Fruit fly (Drosophila melanogaster) whole organism, adult: ENCODE data around the gene CG5346.

Experiments
- CG11617 ChIP-seq: fragments of 200-800 bp; sonication (Bioruptor generic); optimal IDR thresholded peaks from 2 replicates; lab custom pipeline; 2017; ENCODE audit warnings: mild to moderate bottlenecking, missing biosample characterization, missing genetic modification reagents, missing genetic modification characterization
- CG5204 ChIP-seq: fragments of 200-800 bp; sonication (Bioruptor generic); optimal IDR thresholded peaks from 2 replicates; lab custom pipeline; 2016; ENCODE audit warnings: missing biosample characterization, missing genetic modification characterization
- CG7045 ChIP-seq: fragments of 200-800 bp; sonication (Bioruptor generic); optimal IDR thresholded peaks from 2 replicates; lab custom pipeline; 2017; ENCODE audit warnings: missing biosample characterization, mild to moderate bottlenecking, missing genetic modification characterization
- CG7101 ChIP-seq: fragments of 200-800 bp; sonication (Bioruptor generic); optimal IDR thresholded peaks from 2 replicates; lab custom pipeline; 2018; ENCODE audit warnings: missing biosample characterization, mild to moderate bottlenecking, missing genetic modification characterization, moderate library complexity
- Clk ChIP-seq: fragments of 200-800 bp; sonication (Bioruptor generic); optimal IDR thresholded peaks from 2 replicates; lab custom pipeline; 2017; ENCODE audit warnings: missing biosample characterization, missing genetic modification characterization
- Hr96 ChIP-seq: fragments of 200-800 bp; sonication (Bioruptor generic); optimal IDR thresholded peaks from 2 replicates; lab custom pipeline; 2016; ENCODE audit warnings: missing biosample characterization, missing genetic modification characterization
- Mnt ChIP-seq: fragments of 200-800 bp; sonication (Bioruptor generic); optimal IDR thresholded peaks from 2 replicates; lab custom pipeline; 2016; ENCODE audit warnings: missing biosample characterization, mild to moderate bottlenecking, missing genetic modification characterization
- bab1 ChIP-seq: fragments of 200-800 bp; sonication (Bioruptor generic); optimal IDR thresholded peaks from 3 replicates; lab custom pipeline; 2019; ENCODE audit warnings: missing biosample characterization, mild to moderate bottlenecking, missing genetic modification characterization, moderate library complexity
- cic ChIP-seq: fragments of 200-800 bp; sonication (Bioruptor generic); optimal IDR thresholded peaks from 2 replicates; lab custom pipeline; 2017; ENCODE audit warnings: missing biosample characterization, mild to moderate bottlenecking, missing genetic modification characterization, moderate library complexity
- kay ChIP-seq: fragments of 200-800 bp; sonication (Bioruptor generic); peaks from one replicate; lab custom pipeline; 2016; ENCODE audit warnings: missing biosample characterization, missing genetic modification characterization, borderline replicate concordance
- ovo ChIP-seq: fragments of 200-800 bp; sonication (Bioruptor generic); optimal IDR thresholded peaks from 2 replicates; lab custom pipeline; 2016; ENCODE audit warnings: missing biosample characterization, missing genetic modification characterization
- tj ChIP-seq: fragments of 200-800 bp; sonication (Bioruptor generic); optimal IDR thresholded peaks from 3 replicates; lab custom pipeline; 2017; ENCODE audit warnings: missing biosample characterization, mild to moderate bottlenecking, missing genetic modification characterization, moderate library complexity

DNA sequence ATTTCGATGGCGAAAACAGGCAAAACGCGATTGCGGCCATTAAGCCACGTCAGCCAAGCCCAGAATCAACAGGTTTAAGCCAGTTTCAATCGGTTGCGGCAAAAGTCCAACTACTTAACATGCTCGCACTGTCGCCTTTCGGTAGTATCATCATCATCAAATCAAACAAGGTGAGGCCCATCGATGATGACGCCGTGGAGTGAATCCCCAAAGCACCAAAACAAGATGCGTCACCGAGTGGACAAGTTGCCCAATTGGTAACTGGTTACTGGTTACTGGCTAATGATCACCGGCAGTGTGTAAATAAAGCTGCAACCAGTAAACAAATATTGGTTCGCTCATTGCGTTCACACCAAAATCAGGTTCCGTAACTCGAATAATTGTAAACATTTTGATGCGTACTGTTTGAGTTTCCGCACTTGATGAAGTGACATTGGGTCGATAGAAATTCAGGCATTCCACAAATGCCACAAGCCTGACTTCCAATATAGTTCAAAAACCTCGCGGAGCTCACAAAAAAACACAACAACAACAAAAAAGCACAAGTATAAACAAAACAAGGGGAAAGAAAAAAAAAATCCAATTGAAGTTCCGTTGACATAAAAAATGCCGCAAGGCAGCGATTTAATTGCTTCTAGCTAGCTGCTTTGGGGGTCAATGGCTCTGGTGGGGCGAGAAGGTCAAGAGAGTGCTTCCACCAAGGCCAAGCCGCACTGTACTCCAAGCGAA lies 4.0 kb downstream of the CG5346 start:
- TF ChIP-seq Mnt (GFP tag; lab: Kevin White, UChicago) = no peak
- TF ChIP-seq Hr96 = no peak
- no peak for TF ChIP-seq CG7101 (tag; lab: Kevin White, UChicago)
- no peak for TF ChIP-seq cic (GFP tag; lab: Kevin White, UChicago)
- no peak for TF ChIP-seq CG7045 (GFP tag; lab: Kevin White, UChicago)
- TF ChIP-seq CG11617 (GFP tag; lab: Kevin White, UChicago) = no peak
- no peak for TF ChIP-seq tj (GFP tag; lab: Kevin White, UChicago)
- peak; percentile 13 for TF ChIP-seq ovo (GFP tag; lab: Kevin White, UChicago)
- no peak for TF ChIP-seq kay (GFP tag; lab: Kevin White, UChicago)
- TF ChIP-seq Clk = no peak
- TF ChIP-seq CG5204 (GFP tag; lab: Kevin White, UChicago) = no peak
- no peak for TF ChIP-seq bab1 (GFP tag; lab: Kevin White, UChicago)
